Worm (Caenorhabditis elegans): ENCODE data around the gene tag-273.

The tag-273 gene

DNA sequence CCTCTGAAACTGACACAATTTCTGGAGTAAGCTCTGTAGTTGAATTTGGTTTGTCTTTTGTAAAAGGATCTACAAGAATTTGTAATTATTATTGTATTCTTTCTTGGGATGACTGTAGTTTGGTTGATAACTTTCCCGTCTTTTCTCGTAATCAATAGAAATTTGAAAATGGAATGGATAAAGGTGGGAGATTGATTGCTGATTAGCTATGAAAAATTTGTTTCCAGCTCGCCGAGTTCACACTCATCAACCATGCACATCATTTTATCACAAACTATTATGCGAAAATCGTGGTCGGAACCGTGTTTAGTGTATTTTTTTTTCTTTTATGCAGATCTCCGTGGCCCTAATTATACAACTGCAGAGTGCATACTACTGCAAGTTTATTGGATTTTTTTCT, 31.9 kb upstream of the tag-273 start, which contains the start of gene T27E7.5:
Gene T27E7.5, plus strand, starts transcription at position 253 of the 400 bp plus-strand sequence.
- no peak for TF ChIP-seq hlh-17 (GFP tag; optimal IDR thresholded peaks at IDR 0.05; ENCODE audit: borderline replicate concordance)
- TF ChIP-seq vab-15 (tag; optimal IDR thresholded peaks at IDR 0.05) = no peak
- no peak for TF ChIP-seq ceh-82 (tag; optimal IDR thresholded peaks at IDR 0.05)
- TF ChIP-seq nhr-237 (tag; optimal IDR thresholded peaks at IDR 0.05) = no peak
- TF ChIP-seq egl-27 (tag; optimal IDR thresholded peaks at IDR 0.05) = no peak
- no peak for TF ChIP-seq efl-1 (optimal IDR thresholded peaks at IDR 0.05)
- no peak for TF ChIP-seq efl-1 (GFP tag; optimal IDR thresholded peaks at IDR 0.05 in 1 of 2)
- TF ChIP-seq C04F5.9 (tag; optimal IDR thresholded peaks at IDR 0.05) = no peak

- no peak for TF ChIP-seq dpl-1 (GFP tag; optimal IDR thresholded peaks at IDR 0.05)
- no peak for TF ChIP-seq nhr-90 (tag; optimal IDR thresholded peaks at IDR 0.05; ENCODE audit: poor library complexity)
- no peak for TF ChIP-seq pax-3 (tag; optimal IDR thresholded peaks at IDR 0.05)
- no peak for TF ChIP-seq hlh-17 (GFP tag; optimal IDR thresholded peaks at IDR 0.05; ENCODE audit: borderline replicate concordance)
- TF ChIP-seq unc-130 (tag; optimal IDR thresholded peaks at IDR 0.05) = no peak
- TF ChIP-seq unc-62 (GFP tag; optimal IDR thresholded peaks at IDR 0.05) = no peak
- TF ChIP-seq zip-4 (GFP tag; optimal IDR thresholded peaks at IDR 0.05) = no peak
- TF ChIP-seq egl-13 (tag; optimal IDR thresholded peaks at IDR 0.05) = no peak
- no peak for TF ChIP-seq sup-37 (GFP tag; optimal IDR thresholded peaks at IDR 0.05)
- TF ChIP-seq lin-14 (GFP tag; optimal IDR thresholded peaks at IDR 0.05) = no peak
- TF ChIP-seq tbx-2 (tag; optimal IDR thresholded peaks at IDR 0.05) = no peak
- TF ChIP-seq sox-4 (tag; optimal IDR thresholded peaks at IDR 0.05) = no peak
- no peak for TF ChIP-seq lin-15B (tag; optimal IDR thresholded peaks at IDR 0.05)
- TF ChIP-seq ztf-4 (tag; optimal IDR thresholded peaks at IDR 0.05) = no peak
- TF ChIP-seq Y116A8C.19 (tag; optimal IDR thresholded peaks at IDR 0.05; ENCODE audit: borderline replicate concordance) = no peak
- TF ChIP-seq unc-30 (tag; optimal IDR thresholded peaks at IDR 0.05) = no peak
- TF ChIP-seq swsn-7 (tag; optimal IDR thresholded peaks at IDR 0.05) = no peak
- TF ChIP-seq irx-1 (tag; optimal IDR thresholded peaks at IDR 0.05) = no peak
- no peak for TF ChIP-seq mab-9 (GFP tag; IDR thresholded peaks at IDR 0.05)
- no peak for TF ChIP-seq skn-1 (tag; optimal IDR thresholded peaks at IDR 0.05)
These were observed 30.0 kb upstream of the tag-273 start, which contains the start of gene T27E7.4 for ce11 chrIV:14534967-14535366. Gene T27E7.4 (minus strand): TSS chrIV:14535067.

DNA sequence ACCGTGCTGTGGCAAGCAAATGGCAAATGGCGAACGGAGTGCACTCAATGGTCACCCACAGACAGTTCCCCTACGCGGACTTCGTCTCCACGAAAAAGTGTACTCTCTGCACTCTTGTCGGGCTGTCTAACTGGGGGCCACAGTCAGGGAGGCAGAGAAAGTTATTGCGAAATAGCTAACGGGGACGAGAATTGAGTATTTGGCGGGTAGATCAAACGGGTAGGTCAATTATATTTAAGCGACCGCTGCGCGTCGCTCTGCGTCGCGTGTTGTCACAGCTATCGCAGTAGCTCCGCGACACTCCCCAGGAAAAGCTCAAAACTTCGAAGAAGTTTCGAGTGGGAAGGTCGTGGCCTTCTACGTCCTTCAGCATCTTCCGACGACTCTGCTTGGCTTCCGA, 27.4 kb upstream of the tag-273 start:
- TF ChIP-seq lin-35 (GFP tag; optimal IDR thresholded peaks at IDR 0.05) = peak in 1 of 2 experiments; percentile 8
- peak in 1 of 2 experiments; percentile 43 for TF ChIP-seq efl-1 (optimal IDR thresholded peaks at IDR 0.05)
- peak in 1 of 2 experiments; percentile 45 for TF ChIP-seq efl-1 (GFP tag; optimal IDR thresholded peaks at IDR 0.05 in 1 of 2)
- no peak for TF ChIP-seq nhr-11 (tag; optimal IDR thresholded peaks at IDR 0.05)
- TF ChIP-seq fkh-10 (GFP tag; optimal IDR thresholded peaks at IDR 0.05) = no peak
- peak; percentile 65 for TF ChIP-seq zip-4 (GFP tag; optimal IDR thresholded peaks at IDR 0.05)
- TF ChIP-seq ztf-4 (tag; optimal IDR thresholded peaks at IDR 0.05) = no peak
- peak; percentile 31 for TF ChIP-seq nhr-85 (tag)
- TF ChIP-seq blmp-1 (tag; optimal IDR thresholded peaks at IDR 0.05) = peak; percentile 4
- no peak for TF ChIP-seq pqm-1 (tag; optimal IDR thresholded peaks at IDR 0.05)
- peak in 2 of 3 experiments; percentile 6 to 38 for TF ChIP-seq dpl-1 (GFP tag; optimal IDR thresholded peaks at IDR 0.05)

DNA sequence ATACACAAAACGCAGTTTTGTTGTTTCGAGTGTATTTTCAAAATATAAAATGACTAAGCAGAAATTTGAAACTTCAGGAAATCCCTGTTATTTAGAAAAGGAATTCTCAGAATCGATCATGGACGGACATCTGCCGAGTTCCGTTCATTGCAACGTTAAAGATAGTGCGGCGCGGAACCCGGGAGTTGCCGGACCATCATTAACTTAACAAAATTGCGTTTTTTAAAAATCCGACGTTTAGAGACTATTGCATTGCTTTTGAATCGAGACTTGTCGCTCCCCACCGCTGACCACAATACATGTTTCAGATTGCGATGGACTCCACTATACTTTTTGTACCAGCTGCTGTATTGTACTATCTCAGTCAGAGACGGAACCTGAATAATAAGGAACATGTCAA, 25.1 kb upstream of the tag-273 start:
- TF ChIP-seq lin-39 (tag; optimal IDR thresholded peaks at IDR 0.05) (no peak), ztf-11 (tag; optimal IDR thresholded peaks at IDR 0.05) (no peak), pqm-1 (tag; optimal IDR thresholded peaks at IDR 0.05) (no peak), jun-1 (tag; optimal IDR thresholded peaks at IDR 0.05) (no peak), sox-4 (tag; optimal IDR thresholded peaks at IDR 0.05) (no peak), irx-1 (tag; optimal IDR thresholded peaks at IDR 0.05) (no peak), elt-3 (tag; optimal IDR thresholded peaks at IDR 0.05) (no peak), ets-5 (GFP tag; IDR thresholded peaks at IDR 0.05) (no peak), tbx-2 (tag; optimal IDR thresholded peaks at IDR 0.05) (no peak), C04F5.9 (tag; optimal IDR thresholded peaks at IDR 0.05) (no peak), ces-1 (GFP tag; optimal IDR thresholded peaks at IDR 0.05) (no peak), ama-1 (optimal IDR thresholded peaks at IDR 0.05) (no peak)
